Fruit fly (Drosophila melanogaster): ENCODE measurements around the gene kay.

- no peak for TF ChIP-seq acj6 (GFP tag; optimal IDR thresholded peaks at IDR 0.05)
- no peak for TF ChIP-seq CG15336 (GFP tag; IDR thresholded peaks at IDR 0.05)
- no peak for TF ChIP-seq CG7368 (GFP tag; optimal IDR thresholded peaks at IDR 0.05)
- no peak for TF ChIP-seq Lpt (GFP tag; optimal IDR thresholded peaks at IDR 0.05)
- TF ChIP-seq Blimp-1 (GFP tag; optimal IDR thresholded peaks at IDR 0.05): no peak
- TF ChIP-seq CG9139 (GFP tag; optimal IDR thresholded peaks at IDR 0.05): no peak
- no peak for TF ChIP-seq fd59A (GFP tag; optimal IDR thresholded peaks at IDR 0.05)
- no peak for TF ChIP-seq Hr4 (GFP tag; optimal IDR thresholded peaks at IDR 0.05)
- no peak for TF ChIP-seq pdm3 (GFP tag; optimal IDR thresholded peaks at IDR 0.05)
- no peak for TF ChIP-seq OdsH (GFP tag; optimal IDR thresholded peaks at IDR 0.05)
- no peak for TF ChIP-seq Sox14 (GFP tag; optimal IDR thresholded peaks at IDR 0.05)
These were observed 17.4 kb downstream of the kay start for dm6 chr3R:29783210-29783609.

All from whole organism, prepupa.